Worm (Caenorhabditis elegans) whole organism, early embryonic: ENCODE data around the gene fbxa-54.

Source experiments
- B0310.2 ChIP-seq: sonication (generic microtip); optimal IDR thresholded peaks from 2 replicates; lab custom pipeline; 2016; ENCODE audit warnings: mild to moderate bottlenecking, missing genetic modification characterization, missing compliant biosample characterization
- F13C5.2 ChIP-seq: sonication (generic microtip); optimal IDR thresholded peaks from 2 replicates; lab custom pipeline; 2017; ENCODE audit warnings: mild to moderate bottlenecking, missing genetic modification characterization, inconsistent platforms, missing compliant biosample characterization
- aly-1 ChIP-seq: sonication (generic microtip); optimal IDR thresholded peaks from 2 replicates; lab custom pipeline; 2016; ENCODE audit warnings: missing genetic modification characterization, missing compliant biosample characterization
- ama-1 ChIP-seq: fragments of 150-350 bp; optimal IDR thresholded peaks from 2 replicates; lab custom pipeline; 2014
- ceh-13 ChIP-seq: fragments of 200-800 bp; sonication (Bioruptor generic); optimal IDR thresholded peaks from 2 replicates; lab custom pipeline; 2018; ENCODE audit warnings: mild to moderate bottlenecking, missing genetic modification characterization, missing compliant biosample characterization
- ceh-36 ChIP-seq: sonication (generic microtip); optimal IDR thresholded peaks from 2 replicates; lab custom pipeline; 2016; ENCODE audit warnings: missing genetic modification characterization, inconsistent platforms, missing compliant biosample characterization
- ets-7 ChIP-seq: sonication (generic microtip); optimal IDR thresholded peaks from 2 replicates; lab custom pipeline; 2016; ENCODE audit warnings: missing genotype, missing genetic modification characterization, missing compliant biosample characterization
- flt-1 ChIP-seq: fragments of 200-800 bp; sonication (Bioruptor generic); IDR thresholded peaks from 2 replicates; pipeline ENCODE4 v1.3.6; 2022; ENCODE audit warnings: missing genetic modification characterization, missing compliant biosample characterization
- hmbx-1 ChIP-seq: sonication (generic microtip); optimal IDR thresholded peaks from 2 replicates; lab custom pipeline; 2016; ENCODE audit warnings: mild to moderate bottlenecking, missing genetic modification characterization, missing compliant biosample characterization
- hmg-4 ChIP-seq: fragments of 200-800 bp; sonication (Bioruptor generic); optimal IDR thresholded peaks from 2 replicates; lab custom pipeline; 2018; ENCODE audit warnings: mild to moderate bottlenecking, missing genetic modification characterization, missing compliant biosample characterization
- hnd-1 ChIP-seq: sonication (generic microtip); optimal IDR thresholded peaks from 2 replicates; lab custom pipeline; 2016; ENCODE audit warnings: missing genetic modification characterization, missing compliant biosample characterization
- pes-1 ChIP-seq: fragments of 200-800 bp; sonication (Bioruptor generic); IDR thresholded peaks from 2 replicates; pipeline ENCODE4 v1.3.6; 2022; ENCODE audit warnings: missing genetic modification reagents, missing genetic modification characterization, missing compliant biosample characterization
- scrt-1 ChIP-seq: fragments of 200-800 bp; sonication (Bioruptor generic); IDR thresholded peaks from 2 replicates; pipeline ENCODE4 v1.3.6; 2022; ENCODE audit warnings: missing genetic modification characterization, missing compliant biosample characterization
- sea-1 ChIP-seq: fragments of 200-800 bp; sonication (Bioruptor generic); conservative IDR thresholded peaks from 2 replicates; pipeline ENCODE4 v1.3.6; 2022; ENCODE audit warnings: missing genetic modification characterization, missing compliant biosample characterization
- tbx-11 ChIP-seq: fragments of 200-800 bp; sonication (Bioruptor generic); IDR thresholded peaks from 2 replicates; pipeline ENCODE4 v1.3.6; 2022; ENCODE audit warnings: missing genetic modification characterization, missing compliant biosample characterization
- tbx-37 ChIP-seq: fragments of 200-800 bp; sonication (Bioruptor generic); conservative IDR thresholded peaks from 2 replicates; pipeline ENCODE4 v1.3.6; 2022; ENCODE audit warnings: missing genetic modification reagents, missing genetic modification characterization, missing compliant biosample characterization
- tra-4 ChIP-seq: sonication (generic microtip); optimal IDR thresholded peaks from 2 replicates; lab custom pipeline; 2017; ENCODE audit warnings: missing genetic modification characterization, missing compliant biosample characterization

fbxa-54 gene

ce11 chrIII:1001297-1001696, 45.2 kb downstream of the fbxa-54 start, which contains the start of gene R06B10.7:
TSS of gene R06B10.7 (minus strand) at chrIII:1001397.
- no peak for TF ChIP-seq sea-1
- no peak for TF ChIP-seq ets-7
- TF ChIP-seq F13C5.2, result no peak
- TF ChIP-seq tbx-37 (GFP tag; lab: Robert Waterston, UW), result no peak
- no peak for TF ChIP-seq hnd-1
- TF ChIP-seq pes-1 (GFP tag; lab: Robert Waterston, UW), result no peak
- no peak for TF ChIP-seq ceh-36
- TF ChIP-seq tbx-11 (GFP tag; lab: Robert Waterston, UW), result no peak
- TF ChIP-seq tra-4 (tag; lab: Kevin White, UChicago), result no peak
- no peak for TF ChIP-seq hmbx-1 (tag; lab: Kevin White, UChicago)
- no peak for TF ChIP-seq ceh-13 (GFP tag; lab: Kevin White, UChicago)
- no peak for TF ChIP-seq aly-1 (tag; lab: Kevin White, UChicago)
- no peak for TF ChIP-seq ama-1 (lab: Kevin White, UChicago)
- TF ChIP-seq flt-1 (GFP tag; lab: Robert Waterston, UW), result no peak
- TF ChIP-seq hmg-4 (GFP tag; lab: Kevin White, UChicago), result no peak
- TF ChIP-seq scrt-1, result no peak
- TF ChIP-seq B0310.2 (tag; lab: Kevin White, UChicago), result no peak

DNA sequence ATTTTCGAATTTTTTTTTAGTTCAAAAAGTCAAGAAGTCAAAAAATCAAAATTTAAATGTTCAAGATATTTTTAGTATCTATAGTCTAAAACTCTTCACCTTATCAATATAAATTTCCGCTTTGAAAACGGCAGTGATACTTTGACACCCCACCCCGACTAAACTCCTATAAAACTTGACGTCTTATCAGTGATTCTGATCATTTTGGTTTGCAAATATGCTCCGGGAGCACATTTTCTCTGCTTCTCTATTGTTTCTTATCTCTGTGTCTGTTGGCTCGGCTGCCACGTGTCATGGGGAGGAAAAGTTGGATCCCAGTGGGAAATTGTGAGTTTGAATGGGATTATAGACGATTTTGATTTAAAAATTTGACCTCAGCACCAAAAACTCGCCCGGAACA, 46.4 kb downstream of the fbxa-54 start, which contains the start of gene clec-150:
Gene clec-150 (plus strand): TSS at position 198 of the 400 bp plus-strand sequence.
- TF ChIP-seq tra-4 (tag; lab: Kevin White, UChicago) (no peak), ama-1 (lab: Kevin White, UChicago) (no peak)

DNA sequence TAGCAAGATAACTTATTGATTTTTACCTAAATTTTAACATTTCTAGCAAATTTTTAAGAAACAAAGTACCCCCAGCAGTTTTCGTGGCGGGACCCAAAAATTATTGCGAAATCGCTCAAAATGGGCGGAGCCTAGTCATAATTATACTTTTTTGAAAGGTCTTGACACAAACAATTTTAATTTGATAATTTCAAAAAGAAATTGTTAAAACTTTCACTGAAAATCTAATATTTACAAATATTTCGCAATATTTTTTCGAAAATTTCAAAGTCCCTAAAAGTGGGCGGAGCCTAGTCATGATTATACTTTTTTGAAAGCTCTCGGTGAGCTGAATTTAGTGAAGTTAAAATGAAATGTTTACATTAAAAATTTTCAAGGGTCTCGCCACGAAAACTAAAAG, 48.3 kb downstream of the fbxa-54 start:
- no peak for TF ChIP-seq scrt-1
- TF ChIP-seq tbx-11 (GFP tag; lab: Robert Waterston, UW), result no peak
- TF ChIP-seq hmg-4 (GFP tag; lab: Kevin White, UChicago), result no peak
- no peak for TF ChIP-seq flt-1 (GFP tag; lab: Robert Waterston, UW)
- TF ChIP-seq hmbx-1 (tag; lab: Kevin White, UChicago), result no peak
- no peak for TF ChIP-seq B0310.2 (tag; lab: Kevin White, UChicago)
- TF ChIP-seq ceh-13 (GFP tag; lab: Kevin White, UChicago), result no peak
